Fruit fly (Drosophila melanogaster) S2 (cell line): ENCODE measurements around the gene Ype.

Experiments
- CG8478 ChIP-seq: fragments of >200 bp; optimal IDR thresholded peaks from 2 replicates; lab custom pipeline; 2018
- CTCF ChIP-seq, 2 experiments: fragments of >200 bp; optimal IDR thresholded peaks; 2 replicates each; lab custom pipeline; 2018

- TF ChIP-seq CG8478 (lab: Kevin White, UChicago), result no peak
- no peak for TF ChIP-seq CTCF (optimal IDR thresholded peaks at IDR 0.05; lab: Kevin White, UChicago)
These were observed 10.4 kb upstream of the Ype start for dm6 chrX:13397610-13398009.
